Worm (Caenorhabditis elegans): ENCODE results near the gene F46B3.16.

DNA sequence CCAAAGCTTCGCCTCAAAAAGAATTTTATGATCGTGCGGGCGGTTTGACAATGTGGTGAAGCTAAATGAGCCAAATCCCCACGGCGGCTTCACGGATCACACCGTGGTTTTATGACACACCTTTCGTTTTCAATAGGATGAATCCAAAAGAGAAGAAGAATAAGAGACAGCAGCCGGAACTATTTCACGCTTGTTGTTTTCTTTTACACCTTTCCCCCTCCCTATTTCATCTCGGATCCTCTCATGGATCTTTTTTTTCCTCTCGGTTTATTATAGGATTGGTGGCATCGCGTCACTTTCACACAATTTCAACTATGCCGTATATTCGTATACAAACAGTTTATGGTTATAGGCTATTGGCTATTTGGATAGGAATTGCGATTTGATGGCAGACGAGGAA, 29.3 kb downstream of the F46B3.16 start:
- no peak for TF ChIP-seq med-1 (GFP tag; optimal IDR thresholded peaks at IDR 0.05; ENCODE audit: insufficient read depth)
- TF ChIP-seq cog-1 (tag; optimal IDR thresholded peaks at IDR 0.05), result no peak
- TF ChIP-seq flt-1 (GFP tag; IDR thresholded peaks at IDR 0.05), result no peak
- TF ChIP-seq ztf-29 (GFP tag; IDR thresholded peaks at IDR 0.05), result no peak
- no peak for TF ChIP-seq tab-1 (GFP tag; IDR thresholded peaks at IDR 0.05)
- no peak for TF ChIP-seq ref-1 (GFP tag; conservative IDR thresholded peaks at IDR 0.05)
- no peak for TF ChIP-seq klf-2 (GFP tag; conservative IDR thresholded peaks at IDR 0.05)

Data from whole organism, midembryonic.